Worm (Caenorhabditis elegans): ENCODE data around the gene Y57A10C.11.

- TF ChIP-seq mml-1 (tag; optimal IDR thresholded peaks at IDR 0.05) (no peak), nhr-77 (tag; optimal IDR thresholded peaks at IDR 0.05) (no peak), pqm-1 (tag; optimal IDR thresholded peaks at IDR 0.05) (no peak), ceh-28 (tag; optimal IDR thresholded peaks at IDR 0.05) (no peak), unc-62 (GFP tag; optimal IDR thresholded peaks at IDR 0.05) (no peak), egl-27 (tag; optimal IDR thresholded peaks at IDR 0.05) (no peak), nhr-28 (tag; optimal IDR thresholded peaks at IDR 0.05) (no peak), nhr-76 (tag; optimal IDR thresholded peaks at IDR 0.05) (no peak), elt-2 (tag; optimal IDR thresholded peaks at IDR 0.05) (no peak), ama-1 (optimal IDR thresholded peaks at IDR 0.05) (no peak)
These were observed 40.8 kb downstream of the Y57A10C.11 start for ce11 chrII:12373921-12374320.

Measured in whole organism, L3 larva.